Worm (Caenorhabditis elegans): ENCODE results near the gene T26A8.4.

- peak; percentile 98 for TF ChIP-seq ama-1 (optimal IDR thresholded peaks at IDR 0.05)
- no peak for TF ChIP-seq nhr-28 (tag; optimal IDR thresholded peaks at IDR 0.05)
- TF ChIP-seq unc-30 (tag; optimal IDR thresholded peaks at IDR 0.05) = no peak
- TF ChIP-seq zag-1 (tag; optimal IDR thresholded peaks at IDR 0.05) = no peak
- peak; percentile 46 for TF ChIP-seq lir-3 (tag; optimal IDR thresholded peaks at IDR 0.05; ENCODE audit: poor library complexity)
- TF ChIP-seq ztf-11 (tag; optimal IDR thresholded peaks at IDR 0.05) = no peak
- peak; percentile 53 to 65 for TF ChIP-seq lin-35 (GFP tag; optimal IDR thresholded peaks at IDR 0.05)
- peak; percentile 75 for TF ChIP-seq lin-13 (GFP tag; optimal IDR thresholded peaks at IDR 0.05)
- TF ChIP-seq ztf-4 (tag; optimal IDR thresholded peaks at IDR 0.05) = peak; percentile 88
Measured at ce11 chrIV:8431567-8432458, 880 bp downstream of the T26A8.4 start.

All from whole organism, L1 larva.